Worm (Caenorhabditis elegans): ENCODE results near the gene F21D5.6.

F21D5.6 gene

DNA sequence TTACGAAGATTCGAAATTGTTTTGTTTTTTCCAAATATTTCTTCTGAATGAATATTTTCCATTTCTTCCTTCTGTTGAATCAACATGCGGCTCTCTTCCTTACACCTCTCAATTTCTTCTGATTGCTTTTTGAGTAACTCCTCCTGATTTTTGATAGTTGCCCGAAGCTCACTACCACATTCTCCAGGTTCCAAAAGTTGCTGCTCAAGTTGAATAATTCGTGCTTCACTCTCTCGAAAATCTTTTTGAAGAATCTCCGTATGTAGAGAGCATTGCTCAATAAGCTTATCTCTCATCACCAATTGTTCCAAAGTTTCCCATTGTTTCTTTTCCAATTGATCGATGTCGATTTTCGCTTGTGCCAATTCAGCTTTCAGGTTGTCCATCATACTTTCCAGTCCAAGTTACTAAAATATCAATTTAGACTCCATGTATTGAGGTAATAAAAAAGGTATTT is 31.6 kb upstream of the F21D5.6 start, which contains the start of gene F20C5.6:
TSS of gene F20C5.6 (minus strand) at position 407 of the 457 bp plus-strand sequence.
- TF ChIP-seq nhr-232 (tag; optimal IDR thresholded peaks at IDR 0.05), result no peak
- no peak for TF ChIP-seq pat-9 (tag; optimal IDR thresholded peaks at IDR 0.05)
- no peak for TF ChIP-seq K09A11.1 (tag; optimal IDR thresholded peaks at IDR 0.05; ENCODE audit: insufficient read depth)
- no peak for TF ChIP-seq ztf-16 (tag; optimal IDR thresholded peaks at IDR 0.05)
- no peak for TF ChIP-seq C38D4.7 (GFP tag; optimal IDR thresholded peaks at IDR 0.05)
- TF ChIP-seq C08G9.2 (tag; optimal IDR thresholded peaks at IDR 0.05), result no peak
- TF ChIP-seq eyg-1 (tag; optimal IDR thresholded peaks at IDR 0.05), result no peak
- TF ChIP-seq hlh-30 (tag; optimal IDR thresholded peaks at IDR 0.05; ENCODE audit: insufficient read depth), result no peak
- TF ChIP-seq odd-2 (tag; optimal IDR thresholded peaks at IDR 0.05), result no peak
- no peak for TF ChIP-seq unc-42 (tag; optimal IDR thresholded peaks at IDR 0.05)
- TF ChIP-seq unc-3 (GFP tag; conservative IDR thresholded peaks at IDR 0.05), result no peak
- TF ChIP-seq unc-3 (tag; optimal IDR thresholded peaks at IDR 0.05), result no peak
- no peak for TF ChIP-seq madf-2 (tag; optimal IDR thresholded peaks at IDR 0.05)
- TF ChIP-seq rnt-1 (tag; optimal IDR thresholded peaks at IDR 0.05), result no peak
- no peak for TF ChIP-seq ceh-22 (tag; optimal IDR thresholded peaks at IDR 0.05)
- no peak for TF ChIP-seq ceh-18 (tag; optimal IDR thresholded peaks at IDR 0.05)
- no peak for TF ChIP-seq dve-1 (tag; optimal IDR thresholded peaks at IDR 0.05)
- TF ChIP-seq fkh-10 (GFP tag; optimal IDR thresholded peaks at IDR 0.05), result no peak
- no peak for TF ChIP-seq pag-3 (tag; optimal IDR thresholded peaks at IDR 0.05; ENCODE audit: borderline replicate concordance)
- TF ChIP-seq che-1 (tag; optimal IDR thresholded peaks at IDR 0.05), result no peak
- no peak for TF ChIP-seq unc-55 (GFP tag; optimal IDR thresholded peaks at IDR 0.05)

ce11 chrIV:8769539-8769938 is 28.4 kb upstream of the F21D5.6 start, which contains the start of gene F20C5.5:
F20C5.5 (minus strand) TSS chrIV:8769639.
- no peak for TF ChIP-seq eyg-1 (tag; optimal IDR thresholded peaks at IDR 0.05)
- no peak for TF ChIP-seq Y22D7AL.16 (tag; optimal IDR thresholded peaks at IDR 0.05)
- no peak for TF ChIP-seq K02D7.2 (tag; optimal IDR thresholded peaks at IDR 0.05)
- no peak for TF ChIP-seq madf-2 (tag; optimal IDR thresholded peaks at IDR 0.05)
- TF ChIP-seq fkh-10 (GFP tag; optimal IDR thresholded peaks at IDR 0.05), result no peak
- no peak for TF ChIP-seq rnt-1 (tag; optimal IDR thresholded peaks at IDR 0.05)
- TF ChIP-seq zip-5 (tag; optimal IDR thresholded peaks at IDR 0.05), result no peak
- TF ChIP-seq npax-4 (tag; optimal IDR thresholded peaks at IDR 0.05), result no peak
- TF ChIP-seq hlh-13 (GFP tag; optimal IDR thresholded peaks at IDR 0.05), result no peak
- no peak for TF ChIP-seq ceh-45 (GFP tag; IDR thresholded peaks at IDR 0.05)
- TF ChIP-seq fkh-6 (tag; optimal IDR thresholded peaks at IDR 0.05), result no peak
- no peak for TF ChIP-seq lin-11 (tag; optimal IDR thresholded peaks at IDR 0.05)
- TF ChIP-seq elt-4 (tag; optimal IDR thresholded peaks at IDR 0.05), result no peak
- TF ChIP-seq ceh-9 (tag; optimal IDR thresholded peaks at IDR 0.05), result no peak
- TF ChIP-seq ttx-3 (tag; optimal IDR thresholded peaks at IDR 0.05), result no peak
- TF ChIP-seq pha-4 (tag; optimal IDR thresholded peaks at IDR 0.05), result no peak
- no peak for TF ChIP-seq syd-9 (tag; optimal IDR thresholded peaks at IDR 0.05)
- TF ChIP-seq lim-6 (tag; optimal IDR thresholded peaks at IDR 0.05), result no peak
- TF ChIP-seq odd-2 (tag; optimal IDR thresholded peaks at IDR 0.05), result no peak

ce11 chrIV:8764567-8764966 is 23.4 kb upstream of the F21D5.6 start, which contains the start of gene cdc-50.B:
cdc-50.B (plus strand) TSS chrIV:8764867.
- TF ChIP-seq F13H6.1 (tag; optimal IDR thresholded peaks at IDR 0.05) (no peak), madf-2 (tag; optimal IDR thresholded peaks at IDR 0.05) (no peak), gmeb-2 (tag; optimal IDR thresholded peaks at IDR 0.05) (no peak), npax-4 (tag; optimal IDR thresholded peaks at IDR 0.05) (no peak), hlh-13 (GFP tag; optimal IDR thresholded peaks at IDR 0.05) (no peak), hlh-6 (tag; optimal IDR thresholded peaks at IDR 0.05) (no peak), mec-3 (tag; optimal IDR thresholded peaks at IDR 0.05; ENCODE audit: borderline replicate concordance) (no peak), K09A11.1 (tag; optimal IDR thresholded peaks at IDR 0.05; ENCODE audit: insufficient read depth) (no peak), pha-2 (tag; optimal IDR thresholded peaks at IDR 0.05) (no peak), elt-4 (tag; optimal IDR thresholded peaks at IDR 0.05) (no peak), ceh-14 (tag; optimal IDR thresholded peaks at IDR 0.05) (no peak), ttx-3 (tag; optimal IDR thresholded peaks at IDR 0.05) (no peak)
